Fruit fly (Drosophila melanogaster) whole organism, prepupa: Measurements from ENCODE around the gene CG32280.

Source experiments
- CG16779 ChIP-seq: fragments of 200-800 bp; sonication (Bioruptor generic); optimal IDR thresholded peaks from 3 replicates; lab custom pipeline; 2017; ENCODE audit warnings: missing biosample characterization, mild to moderate bottlenecking, missing genetic modification characterization
- CG8119 ChIP-seq: fragments of 200-800 bp; sonication (Bioruptor generic); IDR thresholded peaks from 3 replicates; pipeline ENCODE4 v1.3.6; 2022; ENCODE audit warnings: missing biosample characterization, missing genetic modification characterization
- CG9139 ChIP-seq: fragments of 200-800 bp; sonication (Bioruptor generic); optimal IDR thresholded peaks from 3 replicates; lab custom pipeline; 2017; ENCODE audit warnings: missing biosample characterization, mild to moderate bottlenecking, missing genetic modification characterization
- Eip75B ChIP-seq: fragments of 200-800 bp; sonication (Bioruptor generic); optimal IDR thresholded peaks from 3 replicates; lab custom pipeline; 2016; ENCODE audit warnings: missing biosample characterization, missing genetic modification characterization
- Eip78C ChIP-seq: fragments of 200-800 bp; sonication (Bioruptor generic); peaks from one replicate; lab custom pipeline; 2016; ENCODE audit warnings: missing biosample characterization, missing genetic modification characterization
- Sox102F ChIP-seq: fragments of 200-800 bp; sonication (Bioruptor generic); optimal IDR thresholded peaks from 2 replicates; lab custom pipeline; 2016; ENCODE audit warnings: missing biosample characterization, mild to moderate bottlenecking, missing genetic modification characterization
- achi ChIP-seq: fragments of 200-800 bp; sonication (Bioruptor generic); optimal IDR thresholded peaks from 3 replicates; lab custom pipeline; 2016; ENCODE audit warnings: missing biosample characterization, missing genetic modification characterization
- spab ChIP-seq: fragments of 200-800 bp; sonication (Bioruptor generic); optimal IDR thresholded peaks from 2 replicates; lab custom pipeline; 2017; ENCODE audit warnings: missing biosample characterization, mild to moderate bottlenecking, missing genetic modification characterization, missing genetic modification reagents

dm6 chr3L:3150376-3150775 lies 14.6 kb upstream of the CG32280 start:
- TF ChIP-seq CG9139 (GFP tag; lab: Kevin White, UChicago) (no peak), Sox102F (GFP tag; lab: Kevin White, UChicago) (no peak), Eip78C (no peak), spab (GFP tag; lab: Kevin White, UChicago) (no peak), CG16779 (tag; lab: Kevin White, UChicago) (no peak), Eip75B (no peak), achi (GFP tag; lab: Kevin White, UChicago) (no peak), CG8119 (GFP tag; lab: Robert Waterston, UW) (no peak)
